Worm (Caenorhabditis elegans): ENCODE measurements around the gene natc-1.

The natc-1 gene

DNA sequence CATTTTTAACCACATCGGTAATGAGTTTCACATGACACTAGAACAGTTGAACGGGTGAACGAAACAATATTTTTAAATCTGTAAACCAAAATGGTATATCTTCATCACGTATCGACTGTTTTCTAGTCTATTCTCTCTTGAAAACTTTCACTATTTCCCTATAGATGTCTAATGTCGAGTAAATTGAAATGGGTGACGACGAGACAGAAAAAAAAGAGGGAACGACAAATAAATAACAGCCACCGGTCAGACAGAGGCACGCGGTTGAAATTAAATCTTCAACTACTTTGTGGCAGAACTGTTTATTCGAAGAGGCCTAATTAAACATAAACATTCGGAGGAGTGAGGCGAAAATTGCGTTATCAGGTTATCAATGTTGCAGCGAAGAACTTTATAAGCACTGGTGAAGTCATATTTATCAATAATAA, 27.7 kb upstream of the natc-1 start:
- TF ChIP-seq pqm-1 (tag; optimal IDR thresholded peaks at IDR 0.05) = peak; percentile 50
- peak; percentile 69 for TF ChIP-seq pha-4 (tag; optimal IDR thresholded peaks at IDR 0.05)
- peak; percentile 23 for TF ChIP-seq nhr-25 (tag; optimal IDR thresholded peaks at IDR 0.05)
- no peak for TF ChIP-seq unc-39 (tag; optimal IDR thresholded peaks at IDR 0.05)
- no peak for TF ChIP-seq nfya-1 (tag; optimal IDR thresholded peaks at IDR 0.05; ENCODE audit: insufficient read depth)
- peak; percentile 83 for TF ChIP-seq elt-2 (tag; optimal IDR thresholded peaks at IDR 0.05)
- peak; percentile 1 for TF ChIP-seq nhr-23 (tag; optimal IDR thresholded peaks at IDR 0.05)

DNA sequence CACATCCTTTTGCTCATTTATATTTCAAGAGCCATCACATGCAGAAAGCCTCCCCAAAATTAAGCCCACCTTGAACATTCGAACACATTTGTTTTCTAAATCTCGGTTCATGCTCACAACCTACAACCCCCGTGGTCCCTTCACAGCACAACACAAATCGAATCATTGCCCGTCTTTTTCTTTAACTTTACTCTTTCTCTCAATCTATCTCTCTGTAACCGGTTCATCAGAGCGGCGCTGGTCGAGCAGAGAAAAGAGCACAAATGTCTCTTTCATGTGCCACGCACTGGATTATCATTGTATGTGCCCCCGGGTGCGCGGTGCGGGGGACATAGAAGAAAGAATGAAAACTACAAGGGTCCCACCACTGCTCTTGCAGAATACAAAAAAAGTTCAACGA, 26.9 kb upstream of the natc-1 start:
- TF ChIP-seq unc-39 (tag; optimal IDR thresholded peaks at IDR 0.05) = no peak
- TF ChIP-seq fkh-10 (GFP tag; optimal IDR thresholded peaks at IDR 0.05) = peak; percentile 25

DNA sequence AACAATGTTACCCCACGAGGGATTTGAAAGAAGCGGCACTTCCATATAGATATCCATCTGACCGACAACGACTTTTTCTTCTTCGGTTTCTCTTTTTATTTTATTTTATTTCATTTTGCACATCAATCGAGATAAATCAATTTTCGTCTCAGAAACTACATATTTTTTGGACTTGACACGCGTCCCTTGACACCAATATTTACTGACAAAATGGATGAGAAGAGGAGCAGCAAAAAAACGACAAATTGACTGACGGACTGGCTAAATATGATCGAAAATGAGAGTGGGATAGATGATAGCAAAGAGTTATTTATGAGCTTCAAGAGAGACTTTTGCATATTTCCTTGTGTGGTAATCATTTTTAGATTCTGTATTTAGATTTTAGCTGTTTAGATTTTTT, 24.8 kb upstream of the natc-1 start:
- TF ChIP-seq unc-62 (GFP tag; optimal IDR thresholded peaks at IDR 0.05) (peak; percentile 12), elt-1 (tag; optimal IDR thresholded peaks at IDR 0.05) (peak; percentile 49), tbx-2 (tag; optimal IDR thresholded peaks at IDR 0.05) (no peak)

ce11 chrV:8444357-8444856, 17.8 kb upstream of the natc-1 start, which contains the start of gene lmd-3:
lmd-3 (minus strand) TSS chrV:8444806.
- TF ChIP-seq tbx-2 (tag; optimal IDR thresholded peaks at IDR 0.05) (no peak), nhr-237 (tag; optimal IDR thresholded peaks at IDR 0.05) (no peak), eor-1 (tag; optimal IDR thresholded peaks at IDR 0.05) (no peak), lin-15B (tag; optimal IDR thresholded peaks at IDR 0.05) (no peak), mml-1 (tag; optimal IDR thresholded peaks at IDR 0.05) (no peak), ZK546.5 (tag; optimal IDR thresholded peaks at IDR 0.05) (no peak), lsy-12 (tag; optimal IDR thresholded peaks at IDR 0.05) (no peak), nhr-28 (tag; optimal IDR thresholded peaks at IDR 0.05) (no peak), ztf-11 (tag; optimal IDR thresholded peaks at IDR 0.05) (no peak), nhr-11 (tag; optimal IDR thresholded peaks at IDR 0.05) (no peak), ceh-82 (tag; optimal IDR thresholded peaks at IDR 0.05) (no peak), ama-1 (optimal IDR thresholded peaks at IDR 0.05) (no peak)

DNA sequence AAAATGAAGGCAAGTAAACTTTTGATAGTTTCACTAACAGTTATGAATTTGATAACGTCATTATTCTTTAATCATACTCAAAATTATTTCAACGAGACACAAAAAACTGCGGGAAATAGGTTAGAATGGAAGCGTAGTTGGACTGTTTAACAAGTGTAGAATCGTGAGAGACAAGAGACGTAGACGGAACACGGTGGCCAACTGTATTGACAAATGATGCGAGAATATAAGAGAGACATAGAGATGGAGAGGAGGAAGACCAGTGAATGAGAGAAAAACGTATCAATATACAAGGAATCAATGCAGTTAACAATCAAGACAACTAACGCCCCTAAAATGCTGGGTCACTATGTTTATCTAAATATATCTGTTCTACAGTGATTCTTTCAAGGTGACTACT, 16.5 kb upstream of the natc-1 start:
- TF ChIP-seq nhr-67 (tag; optimal IDR thresholded peaks at IDR 0.05) (no peak), lin-39 (tag; optimal IDR thresholded peaks at IDR 0.05) (no peak), nfya-1 (tag; optimal IDR thresholded peaks at IDR 0.05; ENCODE audit: insufficient read depth) (peak; percentile 18), elt-3 (tag; optimal IDR thresholded peaks at IDR 0.05) (no peak), mml-1 (tag; optimal IDR thresholded peaks at IDR 0.05) (no peak), jun-1 (tag; optimal IDR thresholded peaks at IDR 0.05) (no peak), nhr-28 (tag; optimal IDR thresholded peaks at IDR 0.05) (no peak), daf-12 (tag; optimal IDR thresholded peaks at IDR 0.05) (no peak), fkh-2 (tag; optimal IDR thresholded peaks at IDR 0.05) (no peak), ceh-28 (tag; optimal IDR thresholded peaks at IDR 0.05) (peak; percentile 70), R02D3.7 (tag; optimal IDR thresholded peaks at IDR 0.05) (no peak), skn-1 (tag; optimal IDR thresholded peaks at IDR 0.05) (no peak), nhr-25 (tag; optimal IDR thresholded peaks at IDR 0.05) (peak; percentile 52), fos-1 (tag; optimal IDR thresholded peaks at IDR 0.05) (no peak), zag-1 (tag; optimal IDR thresholded peaks at IDR 0.05) (no peak), ztf-11 (tag; optimal IDR thresholded peaks at IDR 0.05) (no peak), hmg-11 (tag; optimal IDR thresholded peaks at IDR 0.05) (no peak), ceh-82 (tag; optimal IDR thresholded peaks at IDR 0.05) (no peak), mdl-1 (tag; optimal IDR thresholded peaks at IDR 0.05) (no peak), nhr-12 (tag; optimal IDR thresholded peaks at IDR 0.05) (no peak), elt-2 (tag; optimal IDR thresholded peaks at IDR 0.05) (peak; percentile 62), nhr-77 (tag; optimal IDR thresholded peaks at IDR 0.05) (no peak), ama-1 (optimal IDR thresholded peaks at IDR 0.05) (no peak), ZK546.5 (tag; optimal IDR thresholded peaks at IDR 0.05) (no peak), tbx-2 (tag; optimal IDR thresholded peaks at IDR 0.05) (no peak), egl-5 (tag; optimal IDR thresholded peaks at IDR 0.05) (no peak), sea-2 (GFP tag; optimal IDR thresholded peaks at IDR 0.05) (no peak), elt-1 (tag; optimal IDR thresholded peaks at IDR 0.05) (no peak), nhr-76 (tag; optimal IDR thresholded peaks at IDR 0.05) (no peak), ceh-16 (tag; optimal IDR thresholded peaks at IDR 0.05) (no peak), lsy-12 (tag; optimal IDR thresholded peaks at IDR 0.05) (no peak), ztf-4 (tag; optimal IDR thresholded peaks at IDR 0.05) (no peak), egl-27 (tag; optimal IDR thresholded peaks at IDR 0.05) (peak; percentile 62), nhr-237 (tag; optimal IDR thresholded peaks at IDR 0.05) (no peak), nhr-11 (tag; optimal IDR thresholded peaks at IDR 0.05) (no peak), aly-2 (tag; optimal IDR thresholded peaks at IDR 0.05) (no peak), unc-62 (GFP tag; optimal IDR thresholded peaks at IDR 0.05) (no peak), pha-4 (tag; optimal IDR thresholded peaks at IDR 0.05) (peak; percentile 97), nhr-23 (tag; optimal IDR thresholded peaks at IDR 0.05) (peak; percentile 71), eor-1 (tag; optimal IDR thresholded peaks at IDR 0.05) (no peak)

Measured in whole organism, L3 larva.